Worm (Caenorhabditis elegans) whole organism, midembryonic: ENCODE results near the gene irld-47.

Experiments used
- T22C8.4 ChIP-seq: fragments of 200-800 bp; sonication (Bioruptor generic); IDR thresholded peaks from 2 replicates; pipeline ENCODE4 v1.3.6; 2022; ENCODE audit warnings: missing genetic modification characterization, missing compliant biosample characterization
- flt-1 ChIP-seq: fragments of 200-800 bp; sonication (Bioruptor generic); IDR thresholded peaks from 2 replicates; pipeline ENCODE4 v1.3.6; 2022; ENCODE audit warnings: missing genetic modification characterization, missing compliant biosample characterization
- ref-1 ChIP-seq: fragments of 200-800 bp; sonication (Bioruptor generic); conservative IDR thresholded peaks from 2 replicates; pipeline ENCODE4 v1.3.6; 2022; ENCODE audit warnings: missing genetic modification reagents, missing genetic modification characterization, missing compliant biosample characterization

DNA sequence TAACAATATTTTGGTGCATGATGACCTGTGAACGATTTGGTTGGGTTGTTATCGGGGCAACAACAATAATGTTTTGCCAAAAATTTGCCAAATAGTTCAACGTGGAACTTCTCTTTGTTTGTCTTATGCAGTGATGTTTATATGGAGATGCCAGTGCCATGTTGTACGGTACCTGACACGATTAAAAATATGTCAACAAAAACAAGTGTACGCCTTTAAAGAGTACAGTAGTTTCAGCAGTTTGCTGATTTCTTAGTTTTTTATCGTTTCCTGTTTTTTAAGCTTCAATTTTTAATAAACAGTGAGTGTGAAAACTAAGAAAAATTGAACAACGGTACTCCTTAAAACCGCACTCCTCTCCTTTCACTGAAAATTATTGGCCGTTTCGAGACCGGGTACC lies 44.1 kb downstream of the irld-47 start:
- TF ChIP-seq T22C8.4, result no peak
- no peak for TF ChIP-seq ref-1
- TF ChIP-seq flt-1 (GFP tag; lab: Robert Waterston, UW), result no peak
